Worm (Caenorhabditis elegans) whole organism, mixed stage, embryonic: ENCODE results near the gene nspb-12.

ENCODE experiments used
- cnd-1 ChIP-seq: fragments of 200-800 bp; sonication (Bioruptor generic); optimal IDR thresholded peaks from 2 replicates; lab custom pipeline; 2018; ENCODE audit warnings: mild to moderate bottlenecking, missing genetic modification characterization, missing compliant biosample characterization
- mab-5 ChIP-seq: fragments of 150-350 bp; optimal IDR thresholded peaks from 2 replicates; lab custom pipeline; 2014; ENCODE audit warnings: missing biosample characterization, missing genetic modification characterization
- mep-1 ChIP-seq: fragments of 150-350 bp; optimal IDR thresholded peaks from 2 replicates; lab custom pipeline; 2017; ENCODE audit warnings: missing biosample characterization, missing genetic modification reagents, missing genetic modification characterization, inconsistent platforms
- nhr-12 ChIP-seq: fragments of 150-350 bp; optimal IDR thresholded peaks from 2 replicates; lab custom pipeline; 2014; ENCODE audit warnings: missing biosample characterization, missing genetic modification characterization
- nhr-237 ChIP-seq: fragments of 150-350 bp; optimal IDR thresholded peaks from 2 replicates; lab custom pipeline; 2014; ENCODE audit warnings: missing biosample characterization, missing genetic modification characterization
- nhr-28 ChIP-seq: fragments of 150-350 bp; optimal IDR thresholded peaks from 2 replicates; lab custom pipeline; 2014; ENCODE audit warnings: missing biosample characterization, missing genetic modification characterization
- sptf-1 ChIP-seq: sonication (generic microtip); optimal IDR thresholded peaks from 2 replicates; lab custom pipeline; 2017; ENCODE audit warnings: mild to moderate bottlenecking, missing genetic modification characterization, moderate library complexity, missing compliant biosample characterization
- unc-39 ChIP-seq: fragments of 150-350 bp; optimal IDR thresholded peaks from 2 replicates; lab custom pipeline; 2014; ENCODE audit warnings: missing biosample characterization, missing genetic modification characterization
- unc-62 ChIP-seq: fragments of 150-350 bp; optimal IDR thresholded peaks from 2 replicates; lab custom pipeline; 2014; ENCODE audit warnings: missing biosample characterization, missing genetic modification reagents, missing genetic modification characterization
- zip-8 ChIP-seq: fragments of 150-350 bp; optimal IDR thresholded peaks from 2 replicates; lab custom pipeline; 2014; ENCODE audit warnings: missing biosample characterization, missing genetic modification characterization

- TF ChIP-seq mab-5 (tag; lab: Kevin White, UChicago) (no peak), unc-39 (no peak), cnd-1 (tag; lab: Kevin White, UChicago) (no peak), nhr-237 (tag; lab: Kevin White, UChicago) (no peak), sptf-1 (tag; lab: Kevin White, UChicago) (no peak), mep-1 (tag; lab: Kevin White, UChicago) (no peak), nhr-12 (tag; lab: Kevin White, UChicago) (no peak), unc-62 (GFP tag; lab: Kevin White, UChicago) (no peak), zip-8 (tag; lab: Kevin White, UChicago) (no peak), nhr-28 (tag; lab: Kevin White, UChicago) (no peak)
These were observed 314 bp downstream of the nspb-12 start for ce11 chrIII:5568265-5568664.
